Worm (Caenorhabditis elegans) whole organism, L1 larva: ENCODE results near the gene C55C3.8.

Source experiments
- C04F5.9 ChIP-seq: sonication (generic microtip); optimal IDR thresholded peaks from 2 replicates; lab custom pipeline; 2016; ENCODE audit warnings: missing genetic modification characterization, missing compliant biosample characterization
- C16A3.4 ChIP-seq: fragments of 150-350 bp; optimal IDR thresholded peaks from 2 replicates; lab custom pipeline; 2014; ENCODE audit warnings: missing biosample characterization, missing genetic modification characterization
- C34B4.2 ChIP-seq: sonication (generic microtip); optimal IDR thresholded peaks from 2 replicates; lab custom pipeline; 2017; ENCODE audit warnings: mild to moderate bottlenecking, missing genetic modification characterization, missing compliant biosample characterization
- aly-2 ChIP-seq: fragments of 150-350 bp; optimal IDR thresholded peaks from 2 replicates; lab custom pipeline; 2014; ENCODE audit warnings: missing biosample characterization, missing genetic modification characterization
- ceh-63 ChIP-seq: fragments of 200-800 bp; sonication (Bioruptor generic); optimal IDR thresholded peaks from 2 replicates; lab custom pipeline; 2018; ENCODE audit warnings: mild to moderate bottlenecking, missing genetic modification characterization, missing compliant biosample characterization
- ceh-8 ChIP-seq: fragments of 200-800 bp; sonication (Bioruptor generic); optimal IDR thresholded peaks from 2 replicates; lab custom pipeline; 2018; ENCODE audit warnings: mild to moderate bottlenecking, missing genetic modification characterization, moderate library complexity, missing compliant biosample characterization
- ceh-82 ChIP-seq, 3 experiments: fragments of 150-350 bp in 1 of 3; sonication (generic microtip) in 2 of 3; optimal IDR thresholded peaks; 2 replicates each; lab custom pipeline; 2014 to 2017; ENCODE audit warnings: missing biosample characterization in 3 of 3, missing genetic modification characterization in 3 of 3
- ceh-88 ChIP-seq: fragments of 200-800 bp; sonication (Bioruptor generic); IDR thresholded peaks from 2 replicates; pipeline ENCODE4 v1.3.6; 2022; ENCODE audit warnings: missing genetic modification characterization, missing compliant biosample characterization
- ceh-90 ChIP-seq: sonication (generic microtip); optimal IDR thresholded peaks from 2 replicates; lab custom pipeline; 2016; ENCODE audit warnings: missing genetic modification characterization, missing compliant biosample characterization
- ces-1 ChIP-seq: fragments of 150-350 bp; optimal IDR thresholded peaks from 2 replicates; lab custom pipeline; 2014; ENCODE audit warnings: missing biosample characterization, missing genetic modification reagents, missing genetic modification characterization
- efl-1 ChIP-seq, 4 experiments: fragments of 150-350 bp; optimal IDR thresholded peaks in 3 of 4; peaks in 1 of 4; 1 replicate in 1 of 4; 2 replicates in 3 of 4; lab custom pipeline; 2014; ENCODE audit warnings: missing biosample characterization in 2 of 4, missing genetic modification characterization in 2 of 4, missing genetic modification reagents in 2 of 4
- elt-2 ChIP-seq: sonication (generic microtip); optimal IDR thresholded peaks from 2 replicates; lab custom pipeline; 2016; ENCODE audit warnings: missing genetic modification characterization, mild to moderate bottlenecking, inconsistent platforms, missing compliant biosample characterization, missing genetic modification reagents
- ets-5 ChIP-seq: fragments of 200-800 bp; sonication (Bioruptor generic); IDR thresholded peaks from 2 replicates; pipeline ENCODE4 v1.3.6; 2022; ENCODE audit warnings: missing genetic modification characterization, missing compliant biosample characterization
- fkh-10 ChIP-seq: sonication (generic microtip); optimal IDR thresholded peaks from 2 replicates; lab custom pipeline; 2017; ENCODE audit warnings: missing biosample characterization, missing genetic modification reagents, missing genetic modification characterization
- fkh-8 ChIP-seq: sonication (generic microtip); optimal IDR thresholded peaks from 2 replicates; lab custom pipeline; 2016; ENCODE audit warnings: mild to moderate bottlenecking, missing genetic modification characterization, missing compliant biosample characterization
- fos-1 ChIP-seq: fragments of 150-350 bp; optimal IDR thresholded peaks from 2 replicates; lab custom pipeline; 2014; ENCODE audit warnings: missing biosample characterization, missing genetic modification characterization
- isw-1 ChIP-seq: fragments of 200-800 bp; sonication (Bioruptor generic); IDR thresholded peaks from 2 replicates; pipeline ENCODE4 v1.3.6; 2022; ENCODE audit warnings: missing genetic modification characterization, missing compliant biosample characterization
- lin-14 ChIP-seq: fragments of 200-800 bp; sonication (Bioruptor generic); optimal IDR thresholded peaks from 2 replicates; lab custom pipeline; 2018; ENCODE audit warnings: mild to moderate bottlenecking, missing genetic modification characterization, moderate library complexity, missing compliant biosample characterization
- lin-15B ChIP-seq: fragments of 150-350 bp; sonication (generic microtip); optimal IDR thresholded peaks from 3 replicates; lab custom pipeline; 2014; ENCODE audit warnings: missing biosample characterization, missing genetic modification characterization
- lin-35 ChIP-seq, 2 experiments: fragments of 150-350 bp; optimal IDR thresholded peaks; 2 replicates each; lab custom pipeline; 2014; ENCODE audit warnings: missing biosample characterization in 2 of 2, missing genetic modification characterization in 2 of 2, missing genetic modification reagents in 2 of 2
- lin-39 ChIP-seq: fragments of 150-350 bp; optimal IDR thresholded peaks from 2 replicates; lab custom pipeline; 2014; ENCODE audit warnings: missing biosample characterization, missing genetic modification reagents, missing genetic modification characterization
- lir-3 ChIP-seq: sonication (generic microtip); optimal IDR thresholded peaks from 2 replicates; lab custom pipeline; 2016; ENCODE audit warnings: mild to moderate bottlenecking, missing genetic modification characterization, moderate library complexity, missing compliant biosample characterization; ENCODE audit not compliant: poor library complexity
- lsy-2 ChIP-seq, 2 experiments: fragments of 150-350 bp; optimal IDR thresholded peaks; 2 replicates each; lab custom pipeline; 2014; ENCODE audit warnings: missing biosample characterization in 2 of 2, missing genetic modification characterization in 2 of 2
- mep-1 ChIP-seq: fragments of 150-350 bp; optimal IDR thresholded peaks from 2 replicates; lab custom pipeline; 2014; ENCODE audit warnings: missing biosample characterization, missing genetic modification characterization
- nhr-47 ChIP-seq: sonication (generic microtip); optimal IDR thresholded peaks from 2 replicates; lab custom pipeline; 2016; ENCODE audit warnings: mild to moderate bottlenecking, missing genetic modification characterization, moderate library complexity, missing compliant biosample characterization
- nhr-71 ChIP-seq: sonication (generic microtip); optimal IDR thresholded peaks from 2 replicates; lab custom pipeline; 2016; ENCODE audit warnings: mild to moderate bottlenecking, missing genetic modification characterization, moderate library complexity, missing compliant biosample characterization
- nhr-84 ChIP-seq: sonication (generic microtip); optimal IDR thresholded peaks from 2 replicates; lab custom pipeline; 2017; ENCODE audit warnings: missing biosample characterization, missing genetic modification characterization
- nhr-85 ChIP-seq: sonication (generic microtip); peaks from one replicate; lab custom pipeline; 2016; ENCODE audit warnings: missing genetic modification characterization, inconsistent platforms, missing compliant biosample characterization
- pag-3 ChIP-seq: sonication (generic microtip); optimal IDR thresholded peaks from 2 replicates; lab custom pipeline; 2017; ENCODE audit warnings: missing genetic modification characterization, mild to moderate bottlenecking, missing compliant biosample characterization, antibody characterized with exemption, borderline replicate concordance; ENCODE audit not compliant: insufficient read depth
- pax-3 ChIP-seq: fragments of 200-800 bp; sonication (Bioruptor generic); optimal IDR thresholded peaks from 2 replicates; lab custom pipeline; 2018; ENCODE audit warnings: mild to moderate bottlenecking, missing genetic modification characterization, moderate library complexity, missing compliant biosample characterization
- pqm-1 ChIP-seq: sonication (generic microtip); optimal IDR thresholded peaks from 3 replicates; lab custom pipeline; 2017; ENCODE audit warnings: missing biosample characterization, missing genetic modification characterization
- snpc-4 ChIP-seq: fragments of 150-350 bp; optimal IDR thresholded peaks from 2 replicates; lab custom pipeline; 2014; ENCODE audit warnings: missing biosample characterization, missing genetic modification characterization
- sptf-1 ChIP-seq: fragments of 150-350 bp; optimal IDR thresholded peaks from 2 replicates; lab custom pipeline; 2014; ENCODE audit warnings: missing biosample characterization, missing genetic modification characterization
- sup-37 ChIP-seq: fragments of 200-800 bp; sonication (Bioruptor generic); optimal IDR thresholded peaks from 2 replicates; lab custom pipeline; 2018; ENCODE audit warnings: mild to moderate bottlenecking, missing genetic modification characterization, missing compliant biosample characterization
- tbx-2 ChIP-seq: sonication (generic microtip); optimal IDR thresholded peaks from 2 replicates; lab custom pipeline; 2016; ENCODE audit warnings: missing genetic modification characterization, missing compliant biosample characterization
- unc-62 ChIP-seq: fragments of 150-350 bp; optimal IDR thresholded peaks from 2 replicates; lab custom pipeline; 2014; ENCODE audit warnings: missing biosample characterization, missing genetic modification reagents, missing genetic modification characterization
- vab-15 ChIP-seq: sonication (generic microtip); optimal IDR thresholded peaks from 2 replicates; lab custom pipeline; 2017; ENCODE audit warnings: missing genotype, mild to moderate bottlenecking, missing genetic modification characterization, missing compliant biosample characterization
- xbp-1 ChIP-seq: sonication (generic microtip); optimal IDR thresholded peaks from 2 replicates; lab custom pipeline; 2016; ENCODE audit warnings: missing genetic modification characterization, missing compliant biosample characterization
- zag-1 ChIP-seq: fragments of 150-350 bp; optimal IDR thresholded peaks from 2 replicates; lab custom pipeline; 2014; ENCODE audit warnings: missing biosample characterization, missing genetic modification characterization
- zip-4 ChIP-seq: fragments of 200-800 bp; sonication (Bioruptor generic); optimal IDR thresholded peaks from 2 replicates; lab custom pipeline; 2018; ENCODE audit warnings: mild to moderate bottlenecking, missing genetic modification characterization, moderate library complexity, missing compliant biosample characterization

The C55C3.8 gene

DNA sequence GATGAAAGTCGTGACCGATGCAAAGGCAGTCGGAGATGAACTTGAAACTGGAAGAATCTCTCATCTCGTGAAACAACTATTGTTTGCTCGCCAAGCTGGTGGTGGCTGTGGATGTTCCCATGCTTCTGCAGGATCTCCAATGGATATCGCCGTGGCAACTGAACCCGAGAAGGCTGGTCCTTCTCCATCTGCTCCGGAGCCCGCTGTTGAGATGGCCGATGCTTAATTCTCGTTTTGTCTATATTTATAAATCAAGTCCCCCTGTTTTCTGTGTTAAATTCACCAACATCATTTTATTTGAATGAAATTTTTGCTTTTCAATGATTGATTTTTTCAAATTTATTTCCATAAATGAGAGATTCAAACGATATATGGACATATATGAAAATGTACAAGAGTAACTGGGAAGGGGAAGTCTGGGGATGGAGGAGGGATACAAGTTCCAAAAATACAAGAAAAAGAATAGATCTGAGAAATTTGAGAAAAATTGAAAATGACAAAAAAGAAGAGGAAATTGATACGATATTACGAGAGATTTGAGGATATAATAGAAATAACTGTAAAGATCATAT, 40.0 kb upstream of the C55C3.8 start:
- TF ChIP-seq lsy-2 (tag; optimal IDR thresholded peaks at IDR 0.05; lab: Kevin White, UChicago) (no peak), pqm-1 (tag; lab: Kevin White, UChicago) (no peak), sup-37 (GFP tag; lab: Kevin White, UChicago) (no peak), nhr-85 (peak; percentile 25), ceh-82 (tag; optimal IDR thresholded peaks at IDR 0.05; lab: Kevin White, UChicago) (no peak), zag-1 (no peak), pag-3 (tag; lab: Kevin White, UChicago) (no peak), aly-2 (tag; lab: Kevin White, UChicago) (peak; percentile 21), ceh-8 (GFP tag; lab: Kevin White, UChicago) (peak; percentile 22), ceh-90 (tag; lab: Kevin White, UChicago) (no peak), nhr-84 (no peak)

DNA sequence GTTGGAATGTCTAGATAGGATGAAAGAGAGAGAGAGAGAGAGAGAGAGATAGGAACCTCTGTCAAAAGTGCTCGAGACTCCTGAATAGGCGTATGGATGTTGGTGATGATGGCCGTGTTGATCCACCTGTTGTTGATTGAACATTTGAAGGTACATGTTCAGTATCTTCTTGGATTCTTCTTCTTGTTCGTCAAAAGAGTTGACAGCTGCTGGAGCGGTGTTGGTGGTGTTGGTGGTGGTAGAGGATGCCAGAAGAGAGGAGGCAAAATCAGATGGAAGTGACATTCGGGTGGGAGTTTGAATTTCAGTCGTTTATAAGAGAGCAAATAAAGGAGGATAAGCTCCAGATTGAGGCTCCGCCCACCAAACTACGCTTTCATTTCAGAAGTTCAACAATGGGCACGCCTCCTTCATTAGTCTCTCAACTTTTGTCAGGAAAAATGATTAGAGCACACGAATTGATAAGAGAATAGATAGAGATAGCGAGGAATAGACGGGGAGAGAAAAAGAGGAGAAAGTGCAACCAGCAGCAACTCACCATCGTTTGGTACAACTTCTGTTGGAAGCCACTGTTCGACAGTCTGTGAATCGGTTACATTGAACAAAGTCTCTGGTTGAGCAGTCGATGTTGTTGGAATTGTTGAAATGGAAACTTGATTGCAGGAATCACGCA, 37.9 kb upstream of the C55C3.8 start:
- TF ChIP-seq mep-1 (tag; lab: Kevin White, UChicago) (no peak), efl-1 (optimal IDR thresholded peaks at IDR 0.05; lab: Kevin White, UChicago) (no peak), efl-1 (GFP tag; optimal IDR thresholded peaks at IDR 0.05 in 1 of 2; lab: Kevin White, UChicago) (peak in 1 of 2 experiments; percentile 85), tbx-2 (no peak), fos-1 (tag; lab: Kevin White, UChicago) (no peak), ces-1 (GFP tag; lab: Kevin White, UChicago) (no peak), xbp-1 (tag; lab: Kevin White, UChicago) (no peak), C16A3.4 (tag; lab: Kevin White, UChicago) (no peak)

DNA sequence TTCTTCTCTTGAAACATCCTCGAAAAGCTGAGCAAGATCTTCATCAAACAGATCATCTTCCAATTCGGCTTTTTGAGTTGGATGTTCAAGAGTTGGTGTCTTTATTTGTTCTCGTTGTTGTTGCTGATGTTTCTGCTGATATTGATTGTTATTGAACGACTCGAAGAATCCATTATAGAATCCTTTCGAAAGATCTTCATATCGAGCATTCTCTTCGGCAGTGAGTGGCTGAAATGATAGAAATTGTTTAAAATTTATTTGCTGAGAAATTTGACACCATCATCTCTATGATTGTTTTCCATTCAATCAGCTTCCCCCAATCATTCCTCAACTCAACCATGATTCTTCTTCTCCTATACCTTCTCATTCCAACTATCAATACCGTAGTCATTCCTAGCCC, 37.2 kb upstream of the C55C3.8 start, which contains the start of gene clec-178:
Gene clec-178 (plus strand): TSS at position 301 of the 400 bp plus-strand sequence.
- TF ChIP-seq ceh-63 (GFP tag; lab: Kevin White, UChicago), result no peak
- TF ChIP-seq C34B4.2 (tag; lab: Kevin White, UChicago), result no peak
- no peak for TF ChIP-seq sptf-1 (tag; lab: Kevin White, UChicago)
- TF ChIP-seq lin-15B (tag; lab: Kevin White, UChicago), result no peak
- no peak for TF ChIP-seq C16A3.4 (tag; lab: Kevin White, UChicago)
- no peak for TF ChIP-seq isw-1 (GFP tag; lab: Robert Waterston, UW)
- no peak for TF ChIP-seq vab-15 (tag; lab: Kevin White, UChicago)
- no peak for TF ChIP-seq unc-62 (GFP tag; lab: Kevin White, UChicago)
- no peak for TF ChIP-seq lir-3 (tag; lab: Kevin White, UChicago)
- no peak for TF ChIP-seq C04F5.9 (tag; lab: Kevin White, UChicago)
- no peak for TF ChIP-seq pag-3 (tag; lab: Kevin White, UChicago)
- TF ChIP-seq ceh-88 (GFP tag; lab: Robert Waterston, UW), result no peak
- TF ChIP-seq fkh-8 (tag; lab: Kevin White, UChicago), result no peak
- TF ChIP-seq xbp-1 (tag; lab: Kevin White, UChicago), result no peak
- TF ChIP-seq snpc-4 (tag; lab: Kevin White, UChicago), result no peak
- TF ChIP-seq pax-3, result no peak
- TF ChIP-seq nhr-47, result no peak
- no peak for TF ChIP-seq nhr-71 (tag; lab: Kevin White, UChicago)
- no peak for TF ChIP-seq ets-5 (GFP tag; lab: Robert Waterston, UW)

DNA sequence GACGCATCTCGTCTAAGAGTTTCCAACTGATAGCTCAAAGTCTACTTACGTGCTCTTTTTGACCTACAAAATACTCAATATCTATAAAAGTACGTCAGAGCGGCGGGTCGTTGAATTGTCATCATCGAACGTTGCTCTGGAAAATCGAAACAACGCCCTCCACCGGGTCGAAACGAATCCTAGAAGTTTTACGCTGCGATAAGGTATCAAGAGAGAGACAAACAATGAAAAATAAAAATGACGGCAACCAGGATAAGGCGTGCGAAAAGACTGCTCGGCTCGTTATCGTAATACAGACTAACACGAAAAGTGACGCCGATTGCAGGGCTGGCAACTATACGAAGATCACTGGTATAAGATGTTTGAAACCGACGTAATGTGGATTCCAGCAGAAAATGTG, 36.6 kb upstream of the C55C3.8 start:
- TF ChIP-seq elt-2 (tag; lab: Kevin White, UChicago) (peak; percentile 58), lin-14 (peak; percentile 22), zip-4 (no peak), isw-1 (GFP tag; lab: Robert Waterston, UW) (no peak), lin-39 (tag; lab: Kevin White, UChicago) (no peak), fkh-10 (GFP tag; lab: Kevin White, UChicago) (no peak), pqm-1 (tag; lab: Kevin White, UChicago) (peak; percentile 11), nhr-71 (tag; lab: Kevin White, UChicago) (peak; percentile 10), lin-35 (GFP tag; optimal IDR thresholded peaks at IDR 0.05; lab: Kevin White, UChicago) (peak in 1 of 2 experiments; percentile 0)
